Fruit fly (Drosophila melanogaster): ENCODE results near the gene CG32071.
A peak's percentile ranks its signal among the peaks of the same experiment; 100 is the strongest.

The CG32071 gene

dm6 chr3L:11064689-11065088 is 39.0 kb downstream of the CG32071 start, which contains the start of the genes CG32075, CG45101 and SuUR (continued):
- TF ChIP-seq CG15073 (GFP tag; optimal IDR thresholded peaks at IDR 0.05) (peak; percentile 57), Dp (GFP tag; optimal IDR thresholded peaks at IDR 0.05) (peak; percentile 63), Atf6 (GFP tag; IDR thresholded peaks at IDR 0.05) (peak; percentile 86), Bdp1 (GFP tag; optimal IDR thresholded peaks at IDR 0.05) (peak; percentile 79), CG11093 (GFP tag; IDR thresholded peaks at IDR 0.05) (peak; percentile 73; the same call in 2 of the 3 replicates), Jarid2 (GFP tag; optimal IDR thresholded peaks at IDR 0.05) (peak; percentile 12), CG14441 (GFP tag; IDR thresholded peaks at IDR 0.05) (peak; percentile 92), CG4404 (GFP tag; IDR thresholded peaks at IDR 0.05) (peak; percentile 77), pb (GFP tag; optimal IDR thresholded peaks at IDR 0.05) (peak; percentile 43), Hand (GFP tag; optimal IDR thresholded peaks at IDR 0.05) (no peak), klu (GFP tag; IDR thresholded peaks at IDR 0.05) (peak; percentile 80), gsb (GFP tag; IDR thresholded peaks at IDR 0.05) (peak; percentile 53; the same call in 1 of the 2 replicates), sisA (GFP tag; IDR thresholded peaks at IDR 0.05) (peak; percentile 92)

- peak; percentile 88 for TF ChIP-seq E2f2 (GFP tag; IDR thresholded peaks at IDR 0.05)
- TF ChIP-seq hbn (GFP tag; IDR thresholded peaks at IDR 0.05; ENCODE audit: partially characterized antibody) = 0 out of 2 replicates have a peak, but pooled peaks have one; percentile 20
- peak; percentile 36 for TF ChIP-seq CG15514 (GFP tag; optimal IDR thresholded peaks at IDR 0.05)
- TF ChIP-seq ranshi (GFP tag; IDR thresholded peaks at IDR 0.05) = no peak
- TF ChIP-seq YL-1 (GFP tag; optimal IDR thresholded peaks at IDR 0.05) = peak; percentile 11
- peak; percentile 7 for TF ChIP-seq stwl (tag; optimal IDR thresholded peaks at IDR 0.05)
- no peak for TF ChIP-seq ATbp (GFP tag; optimal IDR thresholded peaks at IDR 0.05)
- TF ChIP-seq lbe (GFP tag; optimal IDR thresholded peaks at IDR 0.05) = no peak
- TF ChIP-seq MBD-R2 (GFP tag; IDR thresholded peaks at IDR 0.05) = peak; percentile 73
- TF ChIP-seq pzg (GFP tag; optimal IDR thresholded peaks at IDR 0.05) = peak; percentile 53
- TF ChIP-seq row (GFP tag; IDR thresholded peaks at IDR 0.05) = peak; percentile 39; the same call in 1 of the 3 replicates
- peak; percentile 5 for TF ChIP-seq CG4617 (GFP tag; optimal IDR thresholded peaks at IDR 0.05; ENCODE audit: borderline replicate concordance)
- TF ChIP-seq Asciz (GFP tag; optimal IDR thresholded peaks at IDR 0.05) = no peak
- peak in 1 of 2 experiments; percentile 75 for TF ChIP-seq Pdp1 (GFP tag; optimal IDR thresholded peaks at IDR 0.05)
- peak; percentile 81 for TF ChIP-seq Sry-β (GFP tag; optimal IDR thresholded peaks at IDR 0.05)
- peak; percentile 84 for TF ChIP-seq Dp (GFP tag; optimal IDR thresholded peaks at IDR 0.05)
- TF ChIP-seq MESR4 (GFP tag; optimal IDR thresholded peaks at IDR 0.05) = peak; percentile 54
- peak in 1 of 2 experiments; percentile 86 for TF ChIP-seq crp (GFP tag; optimal IDR thresholded peaks at IDR 0.05)
- TF ChIP-seq Xbp1 (GFP tag; optimal IDR thresholded peaks at IDR 0.05) = peak; percentile 16
- TF ChIP-seq HmgZ (tag; optimal IDR thresholded peaks at IDR 0.05) = peak; percentile 0
Measured at dm6 chr3L:11062441-11062840, 41.2 kb downstream of the CG32071 start, which contains the start of gene CG32069. Gene CG32069 (minus strand): TSS chr3L:11062614.

dm6 chr3L:11061200-11061599 is 42.5 kb downstream of the CG32071 start, which contains the start of the genes CG6321 and Blos2:
Gene CG6321 (minus strand): TSS chr3L:11061224.
Gene Blos2 (plus strand): TSS chr3L:11061571.
- no peak for TF ChIP-seq sens-2 (GFP tag; IDR thresholded peaks at IDR 0.05)
- TF ChIP-seq CG14050 (GFP tag; IDR thresholded peaks at IDR 0.05) = peak; percentile 49; the same call in 1 of the 3 replicates
- TF ChIP-seq toy (GFP tag; IDR thresholded peaks at IDR 0.05) = no peak
- no peak for TF ChIP-seq crol (GFP tag; IDR thresholded peaks at IDR 0.05)
- peak; percentile 53; the same call in 1 of the 3 replicates for TF ChIP-seq so (GFP tag; IDR thresholded peaks at IDR 0.05)
- TF ChIP-seq Oli (tag; optimal IDR thresholded peaks at IDR 0.05) = peak; percentile 78
- peak; percentile 79 for TF ChIP-seq sug (tag; optimal IDR thresholded peaks at IDR 0.05)
- TF ChIP-seq NC2β (GFP tag; optimal IDR thresholded peaks at IDR 0.05) = peak; percentile 41
- no peak for TF ChIP-seq ro (GFP tag; IDR thresholded peaks at IDR 0.05)
- TF ChIP-seq ac (GFP tag; optimal IDR thresholded peaks at IDR 0.05) = no peak
- peak; percentile 26 for TF ChIP-seq Dad (GFP tag; optimal IDR thresholded peaks at IDR 0.05)
- TF ChIP-seq Dek (tag; optimal IDR thresholded peaks at IDR 0.05) = peak; percentile 73
- peak; percentile 68 for TF ChIP-seq trem (tag; optimal IDR thresholded peaks at IDR 0.05)
- TF ChIP-seq Sry-δ (GFP tag; optimal IDR thresholded peaks at IDR 0.05) = peak; percentile 2
- TF ChIP-seq C15 (GFP tag; IDR thresholded peaks at IDR 0.05) = peak; percentile 59; the same call in 1 of the 3 replicates
- TF ChIP-seq CG11398 (GFP tag; optimal IDR thresholded peaks at IDR 0.05) = no peak
- TF ChIP-seq CG8478 (optimal IDR thresholded peaks at IDR 0.05) = no peak
- peak; percentile 55 for TF ChIP-seq ttk (GFP tag; IDR thresholded peaks at IDR 0.05)
- TF ChIP-seq lbe (GFP tag; optimal IDR thresholded peaks at IDR 0.05) = peak; percentile 58

All from whole organism, embryonic.